Fruit fly (Drosophila melanogaster) Kc167 (cell line): ENCODE results near the gene cbt.
A peak's percentile ranks its signal among the peaks of the same experiment; 100 is the strongest.

Experiments used
- Myc ChIP-seq: fragments of >200 bp; optimal IDR thresholded peaks from 2 replicates; lab custom pipeline; 2017; ENCODE audit warnings: missing external identifiers
- Sin3A ChIP-seq: fragments of >200 bp; optimal IDR thresholded peaks from 2 replicates; lab custom pipeline; 2018; ENCODE audit warnings: missing external identifiers
- h ChIP-seq: fragments of >200 bp; optimal IDR thresholded peaks from 3 replicates; lab custom pipeline; 2018; ENCODE audit warnings: missing external identifiers
- insv ChIP-seq: fragments of >200 bp; optimal IDR thresholded peaks from 3 replicates; lab custom pipeline; 2018; ENCODE audit warnings: missing external identifiers
- psq ChIP-seq: fragments of >200 bp; optimal IDR thresholded peaks from 2 replicates; lab custom pipeline; 2017; ENCODE audit warnings: missing external identifiers
- ttk ChIP-seq: sonication (Bioruptor generic); optimal IDR thresholded peaks from 2 replicates; lab custom pipeline; 2017; ENCODE audit warnings: missing external identifiers

Gene cbt

dm6 chr2L:481757-482450 lies 2.4 kb upstream of the cbt start:
- TF ChIP-seq ttk (lab: Kevin White, UChicago) (no peak), Sin3A (lab: Kevin White, UChicago) (no peak), psq (lab: Kevin White, UChicago) (no peak), insv (lab: Kevin White, UChicago) (no peak), h (lab: Kevin White, UChicago) (no peak), Myc (lab: Kevin White, UChicago) (no peak)

- no peak for TF ChIP-seq insv (lab: Kevin White, UChicago)
- no peak for TF ChIP-seq ttk (lab: Kevin White, UChicago)
- no peak for TF ChIP-seq h (lab: Kevin White, UChicago)
- no peak for TF ChIP-seq psq (lab: Kevin White, UChicago)
- TF ChIP-seq Myc (lab: Kevin White, UChicago) = no peak
- no peak for TF ChIP-seq Sin3A (lab: Kevin White, UChicago)
These were observed 1.9 kb upstream of the cbt start for dm6 chr2L:481400-481756.

dm6 chr2L:480638-481399 lies 1.3 kb upstream of the cbt start:
- no peak for TF ChIP-seq ttk (lab: Kevin White, UChicago)
- no peak for TF ChIP-seq Sin3A (lab: Kevin White, UChicago)
- no peak for TF ChIP-seq h (lab: Kevin White, UChicago)
- no peak for TF ChIP-seq psq (lab: Kevin White, UChicago)

- no peak for TF ChIP-seq insv (lab: Kevin White, UChicago)
- no peak for TF ChIP-seq h (lab: Kevin White, UChicago)
- TF ChIP-seq Myc (lab: Kevin White, UChicago) = no peak
- no peak for TF ChIP-seq Sin3A (lab: Kevin White, UChicago)
These were observed 666 bp upstream of the cbt start for dm6 chr2L:480196-480511.

- TF ChIP-seq ttk (lab: Kevin White, UChicago) (no peak), Sin3A (lab: Kevin White, UChicago) (no peak), h (lab: Kevin White, UChicago) (no peak), Myc (lab: Kevin White, UChicago) (no peak), insv (lab: Kevin White, UChicago) (no peak), psq (lab: Kevin White, UChicago) (no peak)
These were observed 572 bp downstream of the cbt start for dm6 chr2L:478749-479482.

dm6 chr2L:478173-478572 lies 1.3 kb downstream of the cbt start:
- TF ChIP-seq ttk (lab: Kevin White, UChicago) (peak; percentile 77), Myc (lab: Kevin White, UChicago) (no peak), Sin3A (lab: Kevin White, UChicago) (no peak), psq (lab: Kevin White, UChicago) (no peak)

- TF ChIP-seq Myc (lab: Kevin White, UChicago) (no peak), psq (lab: Kevin White, UChicago) (no peak)
These were observed 3.6 kb downstream of the cbt start, which contains the start of gene ush for dm6 chr2L:475920-476319. Gene ush (plus strand): TSS chr2L:476220.

dm6 chr2L:472829-473228 lies 6.7 kb downstream of the cbt start, which contains the start of gene MED15:
Gene MED15 (plus strand): TSS chr2L:473013.
- TF ChIP-seq psq (lab: Kevin White, UChicago) = no peak

- TF ChIP-seq psq (lab: Kevin White, UChicago) (no peak), Sin3A (lab: Kevin White, UChicago) (no peak), Myc (lab: Kevin White, UChicago) (no peak), h (lab: Kevin White, UChicago) (no peak), ttk (lab: Kevin White, UChicago) (no peak), insv (lab: Kevin White, UChicago) (no peak)
These were observed 7.4 kb downstream of the cbt start, which contains the start of gene CG4297 for dm6 chr2L:472073-472590. Gene CG4297 (minus strand): TSS chr2L:472200.

- no peak for TF ChIP-seq Myc (lab: Kevin White, UChicago)
- no peak for TF ChIP-seq psq (lab: Kevin White, UChicago)
- no peak for TF ChIP-seq h (lab: Kevin White, UChicago)
- TF ChIP-seq insv (lab: Kevin White, UChicago) = no peak
- no peak for TF ChIP-seq ttk (lab: Kevin White, UChicago)
- TF ChIP-seq Sin3A (lab: Kevin White, UChicago) = no peak
These were observed 8.4 kb downstream of the cbt start for dm6 chr2L:471021-471479.

dm6 chr2L:470336-470934 lies 9.1 kb downstream of the cbt start:
- no peak for TF ChIP-seq insv (lab: Kevin White, UChicago)
- TF ChIP-seq psq (lab: Kevin White, UChicago) = no peak
- TF ChIP-seq h (lab: Kevin White, UChicago) = no peak
- TF ChIP-seq Myc (lab: Kevin White, UChicago) = no peak
- TF ChIP-seq Sin3A (lab: Kevin White, UChicago) = no peak
- no peak for TF ChIP-seq ttk (lab: Kevin White, UChicago)
